Worm (Caenorhabditis elegans) whole organism, young adult: ENCODE results near the gene F55C9.14.

Source experiments
- Y95B8A.8 ChIP-seq: fragments of 200-800 bp; sonication (Bioruptor generic); IDR thresholded peaks from 2 replicates; pipeline ENCODE4 v1.3.6; 2022; ENCODE audit warnings: missing genetic modification reagents, missing genetic modification characterization, missing compliant biosample characterization
- chd-7 ChIP-seq: sonication (generic microtip); optimal IDR thresholded peaks from 2 replicates; lab custom pipeline; 2016; ENCODE audit warnings: mild to moderate bottlenecking, missing genetic modification characterization, moderate library complexity, missing compliant biosample characterization
- fkh-3 ChIP-seq: sonication (generic microtip); optimal IDR thresholded peaks from 2 replicates; lab custom pipeline; 2016; ENCODE audit warnings: mild to moderate bottlenecking, missing genetic modification characterization, missing compliant biosample characterization
- lag-1 ChIP-seq: fragments of 200-800 bp; sonication (Bioruptor generic); IDR thresholded peaks from 2 replicates; pipeline ENCODE4 v1.3.6; 2022; ENCODE audit warnings: missing genetic modification reagents, missing genetic modification characterization, missing compliant biosample characterization
- unc-62 ChIP-seq: fragments of 150-350 bp; optimal IDR thresholded peaks from 2 replicates; lab custom pipeline; 2014; ENCODE audit warnings: missing biosample characterization, missing genetic modification reagents, missing genetic modification characterization

DNA sequence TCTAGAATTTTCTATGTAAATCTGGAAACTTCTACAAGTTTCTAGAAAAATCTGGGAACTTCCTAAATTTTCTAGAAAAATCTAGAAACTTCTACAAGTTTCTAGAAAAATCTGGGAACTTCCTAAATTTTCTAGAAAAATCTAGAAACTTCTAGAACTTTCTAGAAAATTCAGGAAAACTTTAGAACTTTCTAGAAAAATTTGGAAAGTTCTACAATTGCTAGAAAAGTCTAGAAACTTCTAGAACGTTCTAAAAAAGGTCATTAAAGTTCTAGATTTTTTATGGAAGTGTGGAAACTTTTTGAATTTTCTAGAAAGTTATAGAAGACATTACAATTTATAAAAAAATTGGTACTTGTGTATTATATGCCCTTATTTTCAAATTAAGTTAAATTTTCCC lies 6.3 kb upstream of the F55C9.14 start, which contains the start of gene F55C9.5:
- TF ChIP-seq Y95B8A.8 = no peak
- TF ChIP-seq fkh-3 = no peak
- no peak for TF ChIP-seq unc-62
- no peak for TF ChIP-seq lag-1 (GFP tag; lab: Robert Waterston, UW)
- TF ChIP-seq chd-7 (tag; lab: Kevin White, UChicago) = no peak
